Fruit fly (Drosophila melanogaster): ENCODE results near the gene CG7810.
A peak's percentile ranks its signal among the peaks of the same experiment; 100 is the strongest.

Gene CG7810

DNA sequence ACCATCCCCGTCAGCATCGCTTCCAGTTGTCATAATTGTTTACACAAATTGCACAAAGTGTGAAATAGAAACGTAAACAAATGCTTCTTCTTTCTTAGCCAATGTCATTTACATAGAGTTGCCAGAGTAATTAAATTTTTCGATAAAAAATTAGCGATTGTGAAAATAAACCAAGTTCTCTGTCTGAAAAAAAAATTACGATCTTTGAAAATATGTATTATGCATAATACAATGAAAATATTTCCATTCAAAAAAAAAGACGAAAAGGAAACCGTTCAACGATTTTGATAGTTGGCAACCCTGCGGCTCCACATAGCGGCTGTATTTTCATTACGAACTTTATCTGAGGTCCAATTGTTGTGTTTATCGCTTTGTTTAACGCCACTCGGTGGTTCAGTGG is at the start of gene CG7810, which contains the start of gene CG7806:
CG7810 (minus strand) TSS at position 105 of the 400 bp plus-strand sequence.
CG7806 (plus strand) TSS at position 309 of the 400 bp plus-strand sequence.
- peak; percentile 95 for TF ChIP-seq CG4496 (GFP tag; IDR thresholded peaks at IDR 0.05)
- peak; percentile 81 for TF ChIP-seq CG9948 (tag; optimal IDR thresholded peaks at IDR 0.05)
- no peak for TF ChIP-seq CG13204 (GFP tag; optimal IDR thresholded peaks at IDR 0.05)
- TF ChIP-seq CG8301 (tag; optimal IDR thresholded peaks at IDR 0.05), result no peak
- peak; percentile 87 for TF ChIP-seq CG17806 (tag; optimal IDR thresholded peaks at IDR 0.05)
- peak; percentile 87 for TF ChIP-seq CG34367 (tag; optimal IDR thresholded peaks at IDR 0.05)
- peak; percentile 85 for TF ChIP-seq Snoo (tag; optimal IDR thresholded peaks at IDR 0.05)
- peak; percentile 45; the same call in 1 of the 2 replicates for TF ChIP-seq rn (GFP tag; IDR thresholded peaks at IDR 0.05)
- no peak for TF ChIP-seq Pif1A (GFP tag; optimal IDR thresholded peaks at IDR 0.05)
- TF ChIP-seq D1 (tag; optimal IDR thresholded peaks at IDR 0.05), result no peak
- TF ChIP-seq Pif1B (GFP tag; optimal IDR thresholded peaks at IDR 0.05), result no peak
- peak; percentile 62; the same call in 2 of the 3 replicates for TF ChIP-seq fd96Ca (GFP tag; IDR thresholded peaks at IDR 0.05)
- TF ChIP-seq CG10348 (GFP tag; IDR thresholded peaks at IDR 0.05), result peak; percentile 57
- TF ChIP-seq Ets98B (GFP tag; IDR thresholded peaks at IDR 0.05), result peak; percentile 92
- peak; percentile 91 for TF ChIP-seq CG32121 (GFP tag; IDR thresholded peaks at IDR 0.05)
- peak; percentile 30 for TF ChIP-seq EcR (GFP tag; optimal IDR thresholded peaks at IDR 0.05)
- TF ChIP-seq gl (tag; optimal IDR thresholded peaks at IDR 0.05), result peak; percentile 69
- TF ChIP-seq CG12605 (GFP tag; IDR thresholded peaks at IDR 0.05), result peak; percentile 93
- peak; percentile 86 for TF ChIP-seq CG8159 (tag; optimal IDR thresholded peaks at IDR 0.05)
- peak; percentile 86 for TF ChIP-seq CG15710 (tag; optimal IDR thresholded peaks at IDR 0.05)
- TF ChIP-seq CG14655 (GFP tag; optimal IDR thresholded peaks at IDR 0.05), result no peak

DNA sequence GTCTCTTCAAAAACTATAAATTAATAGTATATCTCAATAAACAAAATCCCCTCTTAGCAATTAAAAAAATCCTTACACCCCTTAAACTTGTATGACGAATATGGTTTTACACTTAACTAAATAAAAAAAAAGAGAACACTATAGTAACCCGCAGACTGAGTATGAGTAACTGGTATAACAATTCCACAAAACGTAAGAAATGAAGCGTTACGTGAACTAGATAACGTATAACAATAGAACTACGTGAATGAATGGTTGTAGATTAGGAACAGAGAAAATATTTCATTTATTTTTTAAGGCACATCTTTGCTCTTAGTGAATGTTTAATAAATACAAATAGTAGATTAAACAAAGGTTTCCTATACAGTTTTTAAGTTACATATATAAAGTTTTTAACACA is 44.4 kb upstream of the CG7810 start:
- TF ChIP-seq CG13204 (GFP tag; optimal IDR thresholded peaks at IDR 0.05) (no peak), fd96Ca (GFP tag; IDR thresholded peaks at IDR 0.05) (no peak), CG12605 (GFP tag; IDR thresholded peaks at IDR 0.05) (no peak), Ets98B (GFP tag; IDR thresholded peaks at IDR 0.05) (no peak), CG15710 (tag; optimal IDR thresholded peaks at IDR 0.05) (no peak), gl (tag; optimal IDR thresholded peaks at IDR 0.05) (no peak)

DNA sequence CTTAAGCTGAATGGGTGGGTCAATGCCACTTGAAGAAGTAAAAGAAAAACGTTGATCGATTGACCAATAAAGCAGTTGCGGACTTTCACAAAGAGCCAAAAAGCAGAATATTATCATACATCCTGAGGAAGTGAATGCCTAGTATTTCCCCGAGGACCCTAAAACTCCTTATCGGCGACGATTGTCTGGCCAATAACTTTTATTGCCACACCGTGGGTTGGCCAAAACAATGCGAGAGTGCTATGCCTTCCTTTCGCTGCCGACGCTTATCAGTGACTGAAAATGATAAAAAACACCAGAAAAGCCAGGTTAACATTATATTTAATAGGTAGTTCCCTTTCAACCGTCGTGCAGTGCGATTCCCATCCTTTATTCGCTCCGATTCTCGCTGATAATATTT is 40.9 kb upstream of the CG7810 start, which contains the start of gene Mur29B:
Mur29B (plus strand) TSS at position 324 of the 400 bp plus-strand sequence.
- TF ChIP-seq Pif1A (GFP tag; optimal IDR thresholded peaks at IDR 0.05) (no peak), CG8159 (tag; optimal IDR thresholded peaks at IDR 0.05) (no peak), EcR (GFP tag; optimal IDR thresholded peaks at IDR 0.05) (no peak), CG9948 (tag; optimal IDR thresholded peaks at IDR 0.05) (no peak), fd96Ca (GFP tag; IDR thresholded peaks at IDR 0.05) (no peak), CG12605 (GFP tag; IDR thresholded peaks at IDR 0.05) (no peak), CG10348 (GFP tag; IDR thresholded peaks at IDR 0.05) (no peak), gl (tag; optimal IDR thresholded peaks at IDR 0.05) (no peak), Ets98B (GFP tag; IDR thresholded peaks at IDR 0.05) (no peak), Snoo (tag; optimal IDR thresholded peaks at IDR 0.05) (no peak), CG15710 (tag; optimal IDR thresholded peaks at IDR 0.05) (no peak), Pif1B (GFP tag; optimal IDR thresholded peaks at IDR 0.05) (no peak), CG13204 (GFP tag; optimal IDR thresholded peaks at IDR 0.05) (no peak), CG34367 (tag; optimal IDR thresholded peaks at IDR 0.05) (no peak), rn (GFP tag; IDR thresholded peaks at IDR 0.05) (no peak), CG4496 (GFP tag; IDR thresholded peaks at IDR 0.05) (no peak), CG8301 (tag; optimal IDR thresholded peaks at IDR 0.05) (no peak), CG32121 (GFP tag; IDR thresholded peaks at IDR 0.05) (no peak), CG17806 (tag; optimal IDR thresholded peaks at IDR 0.05) (no peak)

DNA sequence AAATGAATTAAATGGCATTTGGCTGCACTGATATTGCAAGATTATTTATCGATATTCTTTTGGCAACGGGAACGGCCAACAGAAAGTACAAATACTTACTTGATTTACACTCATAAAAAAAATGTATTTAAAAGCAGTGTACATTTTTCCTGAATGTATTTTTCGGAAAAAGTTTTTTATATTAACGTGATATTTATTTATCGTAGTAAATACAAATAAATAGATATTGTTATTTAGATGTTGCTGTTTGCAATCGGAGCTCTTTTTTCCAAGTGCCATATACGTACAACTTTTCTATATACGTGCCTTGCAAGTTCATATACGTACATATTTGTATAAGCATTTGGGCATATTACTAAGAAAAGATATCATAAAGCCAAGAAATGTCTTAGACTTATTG is 40.3 kb upstream of the CG7810 start:
- TF ChIP-seq gl (tag; optimal IDR thresholded peaks at IDR 0.05) (no peak), Ets98B (GFP tag; IDR thresholded peaks at IDR 0.05) (no peak), CG9948 (tag; optimal IDR thresholded peaks at IDR 0.05) (no peak), rn (GFP tag; IDR thresholded peaks at IDR 0.05) (no peak), CG10348 (GFP tag; IDR thresholded peaks at IDR 0.05) (no peak), CG8159 (tag; optimal IDR thresholded peaks at IDR 0.05) (no peak), CG34367 (tag; optimal IDR thresholded peaks at IDR 0.05) (no peak), CG8301 (tag; optimal IDR thresholded peaks at IDR 0.05) (no peak), EcR (GFP tag; optimal IDR thresholded peaks at IDR 0.05) (no peak), CG32121 (GFP tag; IDR thresholded peaks at IDR 0.05) (no peak), D1 (tag; optimal IDR thresholded peaks at IDR 0.05) (no peak)

DNA sequence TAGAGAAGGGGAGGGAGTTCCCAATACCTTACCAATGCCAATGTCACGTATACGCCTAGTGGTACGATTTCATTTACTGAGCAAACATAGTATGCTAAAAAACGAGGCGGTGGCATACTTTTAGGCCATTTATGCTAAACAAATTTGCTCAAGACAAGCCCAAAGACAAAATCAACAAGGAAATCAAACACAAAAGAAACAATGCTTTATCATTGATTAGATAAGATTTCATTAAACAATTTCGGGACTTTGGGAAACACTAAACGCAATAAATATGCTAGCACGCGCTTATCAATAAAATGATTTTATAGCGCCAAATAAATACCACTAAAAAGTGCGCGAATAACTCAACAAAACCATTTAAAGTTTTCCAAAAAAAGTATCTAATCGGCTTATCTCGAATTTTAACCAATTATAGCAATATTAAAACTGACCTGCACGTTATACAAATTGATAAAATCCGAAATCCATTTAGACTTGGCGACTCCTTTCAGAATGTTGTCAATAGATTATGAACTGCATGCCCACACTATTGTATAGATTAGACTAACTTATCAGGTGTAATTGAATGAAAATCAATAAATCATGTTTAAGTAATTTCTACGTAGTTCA is 39.7 kb upstream of the CG7810 start:
- TF ChIP-seq EcR (GFP tag; optimal IDR thresholded peaks at IDR 0.05) (no peak), CG34367 (tag; optimal IDR thresholded peaks at IDR 0.05) (no peak), gl (tag; optimal IDR thresholded peaks at IDR 0.05) (no peak), Ets98B (GFP tag; IDR thresholded peaks at IDR 0.05) (no peak), rn (GFP tag; IDR thresholded peaks at IDR 0.05) (no peak), Pif1B (GFP tag; optimal IDR thresholded peaks at IDR 0.05) (no peak), CG4496 (GFP tag; IDR thresholded peaks at IDR 0.05) (no peak), CG15710 (tag; optimal IDR thresholded peaks at IDR 0.05) (no peak), CG8301 (tag; optimal IDR thresholded peaks at IDR 0.05) (no peak)

DNA sequence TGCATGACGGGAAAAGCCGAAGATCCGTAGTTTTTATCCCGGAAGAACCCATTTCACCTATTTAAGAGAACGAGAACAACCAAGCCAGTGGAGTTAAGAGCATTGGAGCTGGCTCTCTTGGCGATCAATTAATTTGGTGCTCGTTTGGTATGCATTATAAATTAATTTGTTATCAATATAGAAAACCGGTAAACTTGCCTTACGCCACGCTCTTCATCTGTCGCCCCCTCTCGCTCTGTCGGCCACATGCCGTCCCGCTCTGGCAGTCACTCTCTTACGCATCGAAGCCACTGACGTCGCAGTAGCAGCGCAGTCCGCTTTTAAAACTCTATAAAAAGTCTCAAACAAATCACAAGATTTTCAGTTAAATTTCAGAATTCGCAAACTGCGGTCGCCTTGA is 35.3 kb upstream of the CG7810 start, which contains the start of gene CG7778:
CG7778 (plus strand) TSS at position 361 of the 400 bp plus-strand sequence.
- TF ChIP-seq Pif1A (GFP tag; optimal IDR thresholded peaks at IDR 0.05), result no peak
- TF ChIP-seq CG14655 (GFP tag; optimal IDR thresholded peaks at IDR 0.05), result no peak
- TF ChIP-seq CG10348 (GFP tag; IDR thresholded peaks at IDR 0.05), result no peak
- no peak for TF ChIP-seq Ets98B (GFP tag; IDR thresholded peaks at IDR 0.05)
- TF ChIP-seq fd96Ca (GFP tag; IDR thresholded peaks at IDR 0.05), result no peak
- no peak for TF ChIP-seq CG34367 (tag; optimal IDR thresholded peaks at IDR 0.05)
